Fruit fly (Drosophila melanogaster) whole organism, adult: Measurements from ENCODE around the gene CG3164.

Experiments used
- CG11617 ChIP-seq: fragments of 200-800 bp; sonication (Bioruptor generic); optimal IDR thresholded peaks from 2 replicates; lab custom pipeline; 2017; ENCODE audit warnings: mild to moderate bottlenecking, missing biosample characterization, missing genetic modification reagents, missing genetic modification characterization
- CG12768 ChIP-seq: fragments of 200-800 bp; sonication (Bioruptor generic); optimal IDR thresholded peaks from 2 replicates; lab custom pipeline; 2017; ENCODE audit warnings: missing biosample characterization, missing genetic modification characterization, mild to moderate bottlenecking, moderate library complexity, missing genetic modification reagents
- CG14711 ChIP-seq: fragments of 200-800 bp; sonication (Bioruptor generic); optimal IDR thresholded peaks from 2 replicates; lab custom pipeline; 2018; ENCODE audit warnings: missing biosample characterization, mild to moderate bottlenecking, missing genetic modification characterization, moderate library complexity
- CG1620 ChIP-seq: fragments of 200-800 bp; sonication (Bioruptor generic); optimal IDR thresholded peaks from 2 replicates; lab custom pipeline; 2016; ENCODE audit warnings: missing biosample characterization, missing genetic modification characterization
- CG33017 ChIP-seq: fragments of 200-800 bp; sonication (Bioruptor generic); optimal IDR thresholded peaks from 2 replicates; lab custom pipeline; 2018; ENCODE audit warnings: missing biosample characterization, mild to moderate bottlenecking, missing genetic modification characterization, moderate library complexity
- CG5204 ChIP-seq: fragments of 200-800 bp; sonication (Bioruptor generic); optimal IDR thresholded peaks from 2 replicates; lab custom pipeline; 2016; ENCODE audit warnings: missing biosample characterization, missing genetic modification characterization
- CG7045 ChIP-seq: fragments of 200-800 bp; sonication (Bioruptor generic); optimal IDR thresholded peaks from 2 replicates; lab custom pipeline; 2017; ENCODE audit warnings: missing biosample characterization, mild to moderate bottlenecking, missing genetic modification characterization
- CG7101 ChIP-seq: fragments of 200-800 bp; sonication (Bioruptor generic); optimal IDR thresholded peaks from 2 replicates; lab custom pipeline; 2018; ENCODE audit warnings: missing biosample characterization, mild to moderate bottlenecking, missing genetic modification characterization, moderate library complexity
- Clk ChIP-seq: fragments of 200-800 bp; sonication (Bioruptor generic); optimal IDR thresholded peaks from 2 replicates; lab custom pipeline; 2017; ENCODE audit warnings: missing biosample characterization, missing genetic modification characterization
- Crg-1 ChIP-seq: fragments of 200-800 bp; sonication (Bioruptor generic); optimal IDR thresholded peaks from 2 replicates; lab custom pipeline; 2016; ENCODE audit warnings: missing biosample characterization, missing genetic modification characterization
- Hr96 ChIP-seq: fragments of 200-800 bp; sonication (Bioruptor generic); optimal IDR thresholded peaks from 2 replicates; lab custom pipeline; 2016; ENCODE audit warnings: missing biosample characterization, missing genetic modification characterization
- Mnt ChIP-seq: fragments of 200-800 bp; sonication (Bioruptor generic); optimal IDR thresholded peaks from 2 replicates; lab custom pipeline; 2016; ENCODE audit warnings: missing biosample characterization, mild to moderate bottlenecking, missing genetic modification characterization
- bab1 ChIP-seq: fragments of 200-800 bp; sonication (Bioruptor generic); optimal IDR thresholded peaks from 3 replicates; lab custom pipeline; 2019; ENCODE audit warnings: missing biosample characterization, mild to moderate bottlenecking, missing genetic modification characterization, moderate library complexity
- cic ChIP-seq: fragments of 200-800 bp; sonication (Bioruptor generic); optimal IDR thresholded peaks from 2 replicates; lab custom pipeline; 2017; ENCODE audit warnings: missing biosample characterization, mild to moderate bottlenecking, missing genetic modification characterization, moderate library complexity
- cnc ChIP-seq, 2 experiments: fragments of >200 bp; optimal IDR thresholded peaks; 2 replicates each; lab custom pipeline; 2017
- kay ChIP-seq: fragments of 200-800 bp; sonication (Bioruptor generic); peaks from one replicate; lab custom pipeline; 2016; ENCODE audit warnings: missing biosample characterization, missing genetic modification characterization, borderline replicate concordance
- ovo ChIP-seq: fragments of 200-800 bp; sonication (Bioruptor generic); optimal IDR thresholded peaks from 2 replicates; lab custom pipeline; 2016; ENCODE audit warnings: missing biosample characterization, missing genetic modification characterization
- pad ChIP-seq: fragments of 200-800 bp; sonication (Bioruptor generic); optimal IDR thresholded peaks from 3 replicates; lab custom pipeline; 2017; ENCODE audit warnings: missing biosample characterization, missing genetic modification characterization, mild to moderate bottlenecking, moderate library complexity, missing genetic modification reagents
- tj ChIP-seq: fragments of 200-800 bp; sonication (Bioruptor generic); optimal IDR thresholded peaks from 3 replicates; lab custom pipeline; 2017; ENCODE audit warnings: missing biosample characterization, mild to moderate bottlenecking, missing genetic modification characterization, moderate library complexity
- toe ChIP-seq: fragments of 200-800 bp; sonication (Bioruptor generic); optimal IDR thresholded peaks from 2 replicates; lab custom pipeline; 2016; ENCODE audit warnings: missing biosample characterization, missing genetic modification characterization

The CG3164 gene

dm6 chr2L:121456-121831, 9.1 kb downstream of the CG3164 start, which contains the start of gene CG4822:
TSS of gene CG4822 (minus strand) at chr2L:121754.
- no peak for TF ChIP-seq CG7045 (GFP tag; lab: Kevin White, UChicago)
- TF ChIP-seq toe: no peak
- no peak for TF ChIP-seq CG1620
- no peak for TF ChIP-seq Hr96 (GFP tag; lab: Kevin White, UChicago)
- no peak for TF ChIP-seq CG5204 (GFP tag; lab: Kevin White, UChicago)
- no peak for TF ChIP-seq pad (GFP tag; lab: Kevin White, UChicago)
- no peak for TF ChIP-seq Mnt (GFP tag; lab: Kevin White, UChicago)
- no peak for TF ChIP-seq CG11617

dm6 chr2L:120492-121455, 9.8 kb downstream of the CG3164 start:
- TF ChIP-seq cic (GFP tag; lab: Kevin White, UChicago) (peak; percentile 74), CG12768 (GFP tag; lab: Kevin White, UChicago) (peak; percentile 54), kay (peak; percentile 77), CG1620 (no peak)

- TF ChIP-seq toe (no peak), CG11617 (no peak), CG14711 (tag; lab: Kevin White, UChicago) (no peak), Crg-1 (GFP tag; lab: Kevin White, UChicago) (no peak), CG5204 (GFP tag; lab: Kevin White, UChicago) (no peak), CG12768 (GFP tag; lab: Kevin White, UChicago) (no peak), pad (GFP tag; lab: Kevin White, UChicago) (no peak), kay (peak; percentile 2), Mnt (GFP tag; lab: Kevin White, UChicago) (no peak), bab1 (GFP tag; lab: Kevin White, UChicago) (no peak), Clk (GFP tag; lab: Kevin White, UChicago) (no peak), cic (GFP tag; lab: Kevin White, UChicago) (no peak), ovo (peak; percentile 1), tj (no peak)
Measured at dm6 chr2L:117750-118149, 12.8 kb downstream of the CG3164 start.

dm6 chr2L:116388-116787, 14.2 kb downstream of the CG3164 start, which contains the start of gene CG13694:
TSS of gene CG13694 (minus strand) at chr2L:116488.
- TF ChIP-seq CG11617: no peak
- no peak for TF ChIP-seq CG5204 (GFP tag; lab: Kevin White, UChicago)
- TF ChIP-seq tj: no peak
- TF ChIP-seq CG7101: no peak
- TF ChIP-seq CG1620: no peak
- TF ChIP-seq Mnt (GFP tag; lab: Kevin White, UChicago): no peak
- TF ChIP-seq kay: no peak
- no peak for TF ChIP-seq ovo
- no peak for TF ChIP-seq CG33017 (tag; lab: Kevin White, UChicago)
- TF ChIP-seq cnc (optimal IDR thresholded peaks at IDR 0.05; lab: Kevin White, UChicago): no peak

dm6 chr2L:114429-114828, 16.2 kb downstream of the CG3164 start, which contains the start of gene ND-15:
TSS of gene ND-15 (plus strand) at chr2L:114726.
- TF ChIP-seq CG33017 (tag; lab: Kevin White, UChicago): no peak
- peak; percentile 72 for TF ChIP-seq bab1 (GFP tag; lab: Kevin White, UChicago)
- peak; percentile 11 for TF ChIP-seq kay
- TF ChIP-seq CG11617: no peak
- peak; percentile 88 for TF ChIP-seq ovo
- peak; percentile 21 for TF ChIP-seq tj

- TF ChIP-seq toe (no peak), tj (peak; percentile 99)
Measured at dm6 chr2L:110046-110445, 20.5 kb downstream of the CG3164 start.

- TF ChIP-seq tj (no peak), Mnt (GFP tag; lab: Kevin White, UChicago) (peak; percentile 96), CG11617 (no peak), CG33017 (tag; lab: Kevin White, UChicago) (no peak), Hr96 (GFP tag; lab: Kevin White, UChicago) (no peak), kay (peak; percentile 95), toe (no peak), ovo (no peak), CG12768 (GFP tag; lab: Kevin White, UChicago) (peak; percentile 39), Clk (GFP tag; lab: Kevin White, UChicago) (no peak), Crg-1 (GFP tag; lab: Kevin White, UChicago) (no peak), cic (GFP tag; lab: Kevin White, UChicago) (peak; percentile 97), CG14711 (tag; lab: Kevin White, UChicago) (no peak), bab1 (GFP tag; lab: Kevin White, UChicago) (no peak), CG7045 (GFP tag; lab: Kevin White, UChicago) (no peak), cnc (optimal IDR thresholded peaks at IDR 0.05; lab: Kevin White, UChicago) (no peak), pad (GFP tag; lab: Kevin White, UChicago) (no peak), CG5204 (GFP tag; lab: Kevin White, UChicago) (no peak), CG1620 (no peak)
Measured at dm6 chr2L:109098-109799, 21.3 kb downstream of the CG3164 start.
